Worm (Caenorhabditis elegans): ENCODE data around the gene T19D12.2.

DNA sequence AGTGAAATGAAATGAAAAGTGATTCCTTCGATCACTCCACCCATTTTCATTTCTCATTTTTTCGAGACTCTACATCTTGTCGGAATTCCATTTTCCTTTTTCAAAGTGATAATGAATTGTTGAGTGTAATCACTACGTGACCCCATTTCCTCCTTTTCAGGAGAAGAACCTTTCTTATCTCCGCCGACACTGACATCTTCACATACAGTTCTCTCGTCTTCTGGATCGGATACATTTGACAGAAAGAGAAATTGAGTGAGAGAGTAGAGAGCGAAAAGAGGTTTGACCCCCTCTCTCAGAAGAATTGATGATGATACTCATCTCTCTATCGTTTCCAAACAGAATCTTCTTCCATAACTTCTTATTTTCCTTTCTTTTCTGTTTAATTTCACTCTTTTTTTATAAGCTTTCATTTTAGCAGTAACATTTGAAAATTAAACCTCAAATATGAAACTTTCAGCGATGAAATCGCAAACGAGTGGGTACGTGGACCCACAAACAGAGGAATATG lies 52.8 kb downstream of the T19D12.2 start, which contains the start of gene dpy-2:
- TF ChIP-seq nhr-102 (tag; optimal IDR thresholded peaks at IDR 0.05): no peak
- no peak for TF ChIP-seq egl-27 (tag; optimal IDR thresholded peaks at IDR 0.05)
- no peak for TF ChIP-seq F44E2.7 (GFP tag; IDR thresholded peaks at IDR 0.05)
- peak in 1 of 2 experiments; percentile 61 for TF ChIP-seq unc-62 (GFP tag; optimal IDR thresholded peaks at IDR 0.05 in 1 of 2)
- TF ChIP-seq unc-62 (tag; optimal IDR thresholded peaks at IDR 0.05): no peak
